Worm (Caenorhabditis elegans) whole organism, young adult: Measurements from ENCODE around the gene Y69A2AR.47.

Source experiments
- attf-3 ChIP-seq: fragments of 200-800 bp; sonication (Bioruptor generic); conservative IDR thresholded peaks from 2 replicates; pipeline ENCODE4 v1.3.6; 2022; ENCODE audit warnings: missing genetic modification reagents, missing genetic modification characterization, missing compliant biosample characterization
- snpc-1.3 ChIP-seq: sonication (generic microtip); optimal IDR thresholded peaks from 2 replicates; lab custom pipeline; 2017; ENCODE audit warnings: missing genetic modification characterization, mild to moderate bottlenecking, missing compliant biosample characterization, antibody characterized with exemption, moderate library complexity, missing genotype, missing genetic modification reagents; ENCODE audit not compliant: insufficient read depth
- zim-3 ChIP-seq: sonication (generic microtip); optimal IDR thresholded peaks from 2 replicates; lab custom pipeline; 2017; ENCODE audit warnings: mild to moderate bottlenecking, missing genetic modification characterization, moderate library complexity, missing compliant biosample characterization

Gene Y69A2AR.47

ce11 chrIV:2642054-2642453 is 44.5 kb downstream of the Y69A2AR.47 start (continued):
- no peak for TF ChIP-seq zim-3 (tag; lab: Kevin White, UChicago)

- TF ChIP-seq snpc-1.3 (tag; lab: Kevin White, UChicago) = no peak
- 0 out of 2 replicates have a peak, but pooled peaks have one; percentile 23 for TF ChIP-seq attf-3 (GFP tag; lab: Robert Waterston, UW)
These were observed 45.2 kb downstream of the Y69A2AR.47 start, which contains the start of gene ric-8 for ce11 chrIV:2642673-2643072. Gene ric-8, plus strand, starts transcription at chrIV:2642973.
